Fruit fly (Drosophila melanogaster) whole organism, wandering third instar larva: Measurements from ENCODE around the gene CG31463.

Experiments
- Abd-B ChIP-seq: fragments of >200 bp; optimal IDR thresholded peaks from 2 replicates; lab custom pipeline; 2017; ENCODE audit warnings: missing biosample characterization, missing genetic modification characterization
- CG32264 ChIP-seq: fragments of 200-800 bp; sonication (Bioruptor generic); optimal IDR thresholded peaks from 2 replicates; lab custom pipeline; 2016; ENCODE audit warnings: missing biosample characterization, missing genetic modification characterization
- CG9705 ChIP-seq: fragments of 200-800 bp; sonication (Bioruptor generic); optimal IDR thresholded peaks from 2 replicates; lab custom pipeline; 2018; ENCODE audit warnings: missing biosample characterization, mild to moderate bottlenecking, missing genetic modification characterization
- CrebA ChIP-seq: fragments of 200-800 bp; sonication (Bioruptor generic); optimal IDR thresholded peaks from 2 replicates; lab custom pipeline; 2016; ENCODE audit warnings: missing biosample characterization, mild to moderate bottlenecking, missing genetic modification characterization, borderline replicate concordance
- Dfd ChIP-seq: fragments of >200 bp; optimal IDR thresholded peaks from 2 replicates; lab custom pipeline; 2017; ENCODE audit warnings: missing biosample characterization, missing genetic modification characterization
- Dif ChIP-seq: fragments of 200-275, 200-300 bp; sonication (Bioruptor generic); optimal IDR thresholded peaks from 2 replicates; lab custom pipeline; 2018; ENCODE audit warnings: missing biosample characterization, missing genetic modification characterization; ENCODE audit not compliant: partially characterized antibody
- Hnf4 ChIP-seq: fragments of 200-800 bp; sonication (Bioruptor generic); optimal IDR thresholded peaks from 2 replicates; lab custom pipeline; 2016; ENCODE audit warnings: missing biosample characterization, mild to moderate bottlenecking, missing genetic modification characterization
- Hr78 ChIP-seq: fragments of >200 bp; optimal IDR thresholded peaks from 2 replicates; lab custom pipeline; 2017; ENCODE audit warnings: missing biosample characterization, missing genetic modification characterization
- Hr83 ChIP-seq: fragments of 200-300 bp; sonication (Bioruptor generic); optimal IDR thresholded peaks from 2 replicates; lab custom pipeline; 2016; ENCODE audit warnings: missing biosample characterization, mild to moderate bottlenecking, missing genetic modification characterization, moderate library complexity; ENCODE audit not compliant: poor library complexity, severe bottlenecking
- Jra ChIP-seq: sonication (Bioruptor generic); optimal IDR thresholded peaks from 2 replicates; lab custom pipeline; 2016; ENCODE audit warnings: missing biosample characterization, missing genetic modification characterization
- Mio ChIP-seq: sonication (Bioruptor generic); optimal IDR thresholded peaks from 2 replicates; lab custom pipeline; 2016; ENCODE audit warnings: missing biosample characterization, missing genetic modification characterization
- Myc ChIP-seq: fragments of >200 bp; optimal IDR thresholded peaks from 2 replicates; lab custom pipeline; 2017
- OdsH ChIP-seq: fragments of 200-800 bp; sonication (Bioruptor generic); optimal IDR thresholded peaks from 2 replicates; lab custom pipeline; 2016; ENCODE audit warnings: missing biosample characterization, mild to moderate bottlenecking, missing genetic modification characterization
- Rel ChIP-seq, 2 experiments: fragments of 200-800 bp; sonication (Bioruptor generic) in 1 of 2; optimal IDR thresholded peaks; 2 replicates in 1 of 2; 3 replicates in 1 of 2; lab custom pipeline; 2016 to 2019; ENCODE audit warnings: mild to moderate bottlenecking in 2 of 2, missing biosample characterization in 2 of 2, missing genetic modification characterization in 2 of 2, moderate library complexity in 1 of 2
- Vsx2 ChIP-seq: fragments of 200-300, 225-300 bp; sonication (Bioruptor generic); optimal IDR thresholded peaks from 2 replicates; lab custom pipeline; 2018; ENCODE audit warnings: missing biosample characterization, missing genetic modification characterization; ENCODE audit not compliant: partially characterized antibody
- br ChIP-seq: fragments of 200-800 bp; sonication (Bioruptor generic); optimal IDR thresholded peaks from 2 replicates; lab custom pipeline; 2016; ENCODE audit warnings: missing biosample characterization, missing genetic modification characterization
- brk ChIP-seq: fragments of 200-800 bp; sonication (Bioruptor generic); optimal IDR thresholded peaks from 2 replicates; lab custom pipeline; 2016; ENCODE audit warnings: missing biosample characterization, mild to moderate bottlenecking, missing genetic modification characterization
- dl ChIP-seq, 2 experiments: fragments of 175-275, 200-275 bp in 1 of 2; fragments of 200-275 bp in 1 of 2; sonication (Bioruptor generic); optimal IDR thresholded peaks; lab custom pipeline; 2018; ENCODE audit warnings: mild to moderate bottlenecking in 2 of 2, missing biosample characterization in 2 of 2, missing genetic modification characterization in 2 of 2, moderate library complexity in 2 of 2; ENCODE audit not compliant: partially characterized antibody in 2 of 2, insufficient read depth in 1 of 2
- dmrt93B ChIP-seq: fragments of 200-800 bp; sonication (Bioruptor generic); optimal IDR thresholded peaks from 2 replicates; lab custom pipeline; 2018; ENCODE audit warnings: missing biosample characterization, mild to moderate bottlenecking, missing genetic modification characterization
- ey ChIP-seq: fragments of 200-800 bp; sonication (Bioruptor generic); optimal IDR thresholded peaks from 2 replicates; lab custom pipeline; 2016; ENCODE audit warnings: missing biosample characterization, missing genetic modification characterization
- foxo ChIP-seq, 2 experiments: fragments of 200-800 bp; sonication (Bioruptor generic); optimal IDR thresholded peaks; 2 replicates in 1 of 2; 3 replicates in 1 of 2; lab custom pipeline; 2016 to 2017; ENCODE audit warnings: missing biosample characterization in 2 of 2, missing genetic modification characterization in 2 of 2
- h ChIP-seq: fragments of 200-800 bp; sonication (Bioruptor generic); optimal IDR thresholded peaks from 3 replicates; lab custom pipeline; 2016; ENCODE audit warnings: missing biosample characterization, mild to moderate bottlenecking, missing genetic modification characterization
- jim ChIP-seq: fragments of 175-275, 200-325 bp; sonication (Bioruptor generic); optimal IDR thresholded peaks from 2 replicates; lab custom pipeline; 2016; ENCODE audit warnings: missing biosample characterization, mild to moderate bottlenecking, missing genetic modification characterization
- pan ChIP-seq: fragments of >200 bp; optimal IDR thresholded peaks from 2 replicates; lab custom pipeline; 2017
- psq ChIP-seq: fragments of 200-800 bp; sonication (Bioruptor generic); optimal IDR thresholded peaks from 3 replicates; lab custom pipeline; 2017; ENCODE audit warnings: missing biosample characterization, mild to moderate bottlenecking, missing genetic modification characterization, moderate library complexity
- tai ChIP-seq: sonication (Bioruptor generic); optimal IDR thresholded peaks from 2 replicates; lab custom pipeline; 2016; ENCODE audit warnings: missing biosample characterization, missing genetic modification characterization
- usp ChIP-seq: fragments of >200 bp; optimal IDR thresholded peaks from 2 replicates; lab custom pipeline; 2017; ENCODE audit warnings: missing biosample characterization, missing genetic modification characterization
- woc ChIP-seq: sonication (Bioruptor generic); optimal IDR thresholded peaks from 2 replicates; lab custom pipeline; 2016; ENCODE audit warnings: missing biosample characterization, mild to moderate bottlenecking, missing genetic modification characterization

Gene CG31463

DNA sequence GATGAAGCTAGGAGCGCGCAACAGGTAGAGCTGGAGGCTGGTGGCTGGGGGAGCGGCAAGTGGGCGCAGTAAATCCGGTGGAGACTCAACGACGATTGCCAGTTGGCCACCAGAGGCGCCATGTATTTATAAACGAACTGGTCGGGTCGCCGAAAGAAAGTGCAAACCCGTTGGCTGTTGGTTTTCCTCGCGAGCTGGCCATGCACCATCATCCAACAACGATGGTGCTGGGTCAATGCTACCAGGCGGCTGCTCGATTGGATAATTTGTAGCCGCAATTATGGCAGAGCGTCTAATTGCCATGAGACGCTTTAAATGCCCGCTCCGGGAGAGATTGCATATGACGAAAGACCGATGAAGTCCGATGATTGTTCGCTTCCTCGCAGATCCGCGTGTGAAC is 18.5 kb downstream of the CG31463 start, which contains the start of gene CG11693:
CG11693 (minus strand) TSS at position 101 of the 400 bp plus-strand sequence.
- no peak for TF ChIP-seq CG9705
- TF ChIP-seq CrebA, result no peak
- TF ChIP-seq Vsx2 (GFP tag; lab: Kevin White, UChicago), result no peak
- TF ChIP-seq CG32264, result no peak
- no peak for TF ChIP-seq ey
- TF ChIP-seq h (GFP tag; lab: Kevin White, UChicago), result no peak
- no peak for TF ChIP-seq Hr78 (GFP tag; lab: Kevin White, UChicago)
- no peak for TF ChIP-seq OdsH
- TF ChIP-seq usp (GFP tag; lab: Kevin White, UChicago), result no peak
- TF ChIP-seq Hnf4 (GFP tag; lab: Kevin White, UChicago), result no peak
- TF ChIP-seq Jra, result no peak
- no peak for TF ChIP-seq psq
- no peak for TF ChIP-seq Myc (lab: Kevin White, UChicago)
- no peak for TF ChIP-seq brk (GFP tag; lab: Kevin White, UChicago)
- TF ChIP-seq, all 38 proteins: peak for 0

DNA sequence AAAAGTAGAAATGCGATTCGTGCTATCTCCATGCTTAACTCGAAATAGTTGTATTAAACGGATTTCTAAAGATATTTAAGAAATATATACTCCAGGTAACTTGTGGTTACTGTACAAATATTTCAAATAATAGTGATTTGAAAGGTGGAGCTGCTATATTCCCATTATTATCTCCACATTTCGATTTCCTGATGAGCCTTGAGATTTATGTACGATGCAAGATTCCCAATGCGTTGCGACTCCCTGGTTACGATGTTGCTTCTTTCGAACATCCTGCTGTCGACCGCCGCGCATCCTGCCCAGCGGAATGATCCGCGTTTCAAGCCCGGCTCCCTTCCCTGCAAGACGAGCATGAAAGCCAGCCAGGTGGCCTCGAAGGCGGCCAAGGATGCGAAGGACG is 19.9 kb downstream of the CG31463 start, which contains the start of the genes CG11694 and CG11698:
CG11694 (minus strand) TSS at position 101 of the 400 bp plus-strand sequence.
CG11698 (plus strand) TSS at position 152 of the 400 bp plus-strand sequence.
- TF ChIP-seq Dif (GFP tag; lab: Kevin White, UChicago) (no peak), Hr78 (GFP tag; lab: Kevin White, UChicago) (no peak), pan (lab: Kevin White, UChicago) (no peak), brk (GFP tag; lab: Kevin White, UChicago) (no peak), foxo (GFP tag; optimal IDR thresholded peaks at IDR 0.05; lab: Kevin White, UChicago) (no peak)

DNA sequence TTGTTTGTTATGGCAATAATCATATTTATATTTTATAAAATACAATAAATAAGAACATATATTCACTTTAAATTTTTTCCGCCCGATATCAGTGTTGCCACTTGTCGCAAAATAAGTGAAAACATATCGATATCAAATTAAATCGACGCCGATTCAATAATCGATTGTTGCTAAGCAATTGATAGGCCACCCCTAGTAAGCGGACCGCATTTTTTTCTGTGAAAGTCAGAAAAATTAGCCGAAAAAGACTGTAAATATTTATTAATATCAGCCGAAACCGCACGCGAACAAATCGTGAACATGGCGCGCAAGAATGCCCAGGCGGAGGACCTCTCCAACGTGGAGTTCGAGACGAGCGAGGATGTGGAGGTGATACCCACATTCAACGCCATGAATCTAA is 20.9 kb downstream of the CG31463 start, which contains the start of gene CG7483:
CG7483 (plus strand) TSS at position 171 of the 400 bp plus-strand sequence.
- no peak for TF ChIP-seq Hr78 (GFP tag; lab: Kevin White, UChicago)
- no peak for TF ChIP-seq dl (GFP tag; optimal IDR thresholded peaks at IDR 0.05; lab: Kevin White, UChicago; ENCODE audit: insufficient read depth in 1 of 2, partially characterized antibody in 2 of 2)
- TF ChIP-seq ey, result no peak
- no peak for TF ChIP-seq jim (GFP tag; lab: Kevin White, UChicago)
- no peak for TF ChIP-seq CrebA
- TF ChIP-seq h (GFP tag; lab: Kevin White, UChicago), result no peak
- TF ChIP-seq pan (lab: Kevin White, UChicago), result no peak
- TF ChIP-seq Hr83, result no peak

DNA sequence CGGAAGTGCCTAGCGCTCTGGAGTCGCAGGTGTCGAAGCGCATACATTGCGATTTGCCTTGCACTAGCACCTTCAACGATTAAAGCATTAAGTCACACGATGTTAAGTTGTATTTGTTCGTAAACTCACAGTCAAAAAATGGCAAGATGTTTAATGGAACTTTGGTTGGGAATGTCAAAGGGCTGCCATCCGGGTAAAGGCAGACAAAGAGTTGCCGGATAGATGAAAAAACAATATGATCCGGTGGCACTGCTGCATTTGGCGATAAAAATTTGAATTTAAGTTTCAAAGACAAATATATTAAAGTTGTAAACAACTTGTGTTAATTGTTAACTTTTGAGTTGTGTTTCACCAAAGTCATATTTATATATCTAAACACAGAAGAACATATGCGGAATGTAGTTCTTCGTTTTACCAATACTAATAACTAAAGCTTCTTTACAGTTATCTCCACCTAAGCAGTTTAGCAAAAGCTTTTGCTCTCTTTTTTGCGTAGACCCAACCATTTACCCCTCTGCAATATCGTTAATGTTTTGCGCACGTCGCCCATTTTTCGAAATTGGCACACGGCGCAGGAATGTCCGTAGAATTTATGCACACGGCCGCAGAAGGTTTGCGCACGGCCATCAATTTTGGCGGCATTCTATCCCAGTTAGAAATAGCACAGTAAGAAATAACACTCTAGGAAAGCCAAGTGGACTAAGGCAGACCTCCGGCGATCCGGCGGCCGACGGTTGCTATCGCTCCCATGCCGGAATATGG is 24.4 kb downstream of the CG31463 start, which contains the start of gene Coq2:
Coq2 (minus strand) TSS at position 200 of the 762 bp plus-strand sequence.
- TF ChIP-seq Hr83 (no peak), Dif (GFP tag; lab: Kevin White, UChicago) (peak; percentile 100), dl (GFP tag; optimal IDR thresholded peaks at IDR 0.05; lab: Kevin White, UChicago; ENCODE audit: insufficient read depth in 1 of 2, partially characterized antibody in 2 of 2) (peak; percentile 100), pan (lab: Kevin White, UChicago) (no peak), Abd-B (GFP tag; lab: Kevin White, UChicago) (no peak), Myc (lab: Kevin White, UChicago) (peak; percentile 28), ey (no peak), Vsx2 (GFP tag; lab: Kevin White, UChicago) (peak; percentile 100), CG32264 (no peak)

DNA sequence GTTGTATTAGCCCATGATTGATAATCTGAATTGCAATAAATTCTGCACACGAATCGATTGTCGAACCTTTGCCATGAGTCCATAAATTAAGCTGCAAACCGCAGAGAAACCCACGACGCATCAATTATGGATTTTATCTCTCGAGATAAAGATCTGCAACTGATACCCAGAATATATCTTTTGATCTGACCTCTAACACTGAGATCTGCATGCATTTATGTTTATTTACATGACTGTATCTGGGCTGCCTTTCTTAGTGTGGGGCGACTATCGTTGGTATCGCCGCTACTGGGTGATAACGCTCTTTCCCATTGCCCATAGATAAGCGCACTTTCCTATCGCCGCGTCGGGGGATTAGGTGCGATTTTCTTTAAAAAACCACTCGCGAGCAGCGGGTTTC is 25.1 kb downstream of the CG31463 start, which contains the start of gene Ctr1B:
Ctr1B (plus strand) TSS at position 398 of the 400 bp plus-strand sequence.
- TF ChIP-seq Dif (GFP tag; lab: Kevin White, UChicago) (peak; percentile 13), woc (no peak), Mio (no peak), Abd-B (GFP tag; lab: Kevin White, UChicago) (no peak), brk (GFP tag; lab: Kevin White, UChicago) (no peak), Vsx2 (GFP tag; lab: Kevin White, UChicago) (peak; percentile 47), Jra (no peak), br (GFP tag; lab: Kevin White, UChicago) (no peak), Hr78 (GFP tag; lab: Kevin White, UChicago) (no peak), jim (GFP tag; lab: Kevin White, UChicago) (no peak), tai (GFP tag; lab: Kevin White, UChicago) (no peak), dmrt93B (GFP tag; lab: Kevin White, UChicago) (no peak), dl (GFP tag; optimal IDR thresholded peaks at IDR 0.05; lab: Kevin White, UChicago; ENCODE audit: insufficient read depth in 1 of 2, partially characterized antibody in 2 of 2) (peak in 1 of 2 experiments; percentile 9), CrebA (no peak), Rel (GFP tag; optimal IDR thresholded peaks at IDR 0.05; lab: Kevin White, UChicago) (no peak), Rel (tag; optimal IDR thresholded peaks at IDR 0.05; lab: Kevin White, UChicago) (no peak), Dfd (GFP tag; lab: Kevin White, UChicago) (no peak)
